Fruit fly (Drosophila melanogaster) whole organism, adult: ENCODE results near the gene Tm1.

Experiments
- CG11617 ChIP-seq: fragments of 200-800 bp; sonication (Bioruptor generic); optimal IDR thresholded peaks from 2 replicates; lab custom pipeline; 2017; ENCODE audit warnings: mild to moderate bottlenecking, missing biosample characterization, missing genetic modification reagents, missing genetic modification characterization
- CG12768 ChIP-seq: fragments of 200-800 bp; sonication (Bioruptor generic); optimal IDR thresholded peaks from 2 replicates; lab custom pipeline; 2017; ENCODE audit warnings: missing biosample characterization, missing genetic modification characterization, mild to moderate bottlenecking, moderate library complexity, missing genetic modification reagents
- CG14711 ChIP-seq: fragments of 200-800 bp; sonication (Bioruptor generic); optimal IDR thresholded peaks from 2 replicates; lab custom pipeline; 2018; ENCODE audit warnings: missing biosample characterization, mild to moderate bottlenecking, missing genetic modification characterization, moderate library complexity
- CG33017 ChIP-seq: fragments of 200-800 bp; sonication (Bioruptor generic); optimal IDR thresholded peaks from 2 replicates; lab custom pipeline; 2018; ENCODE audit warnings: missing biosample characterization, mild to moderate bottlenecking, missing genetic modification characterization, moderate library complexity
- CG5204 ChIP-seq: fragments of 200-800 bp; sonication (Bioruptor generic); optimal IDR thresholded peaks from 2 replicates; lab custom pipeline; 2016; ENCODE audit warnings: missing biosample characterization, missing genetic modification characterization
- CG7045 ChIP-seq: fragments of 200-800 bp; sonication (Bioruptor generic); optimal IDR thresholded peaks from 2 replicates; lab custom pipeline; 2017; ENCODE audit warnings: missing biosample characterization, mild to moderate bottlenecking, missing genetic modification characterization
- CG7101 ChIP-seq: fragments of 200-800 bp; sonication (Bioruptor generic); optimal IDR thresholded peaks from 2 replicates; lab custom pipeline; 2018; ENCODE audit warnings: missing biosample characterization, mild to moderate bottlenecking, missing genetic modification characterization, moderate library complexity
- Clk ChIP-seq: fragments of 200-800 bp; sonication (Bioruptor generic); optimal IDR thresholded peaks from 2 replicates; lab custom pipeline; 2017; ENCODE audit warnings: missing biosample characterization, missing genetic modification characterization
- Hr96 ChIP-seq: fragments of 200-800 bp; sonication (Bioruptor generic); optimal IDR thresholded peaks from 2 replicates; lab custom pipeline; 2016; ENCODE audit warnings: missing biosample characterization, missing genetic modification characterization
- bab1 ChIP-seq: fragments of 200-800 bp; sonication (Bioruptor generic); optimal IDR thresholded peaks from 3 replicates; lab custom pipeline; 2019; ENCODE audit warnings: missing biosample characterization, mild to moderate bottlenecking, missing genetic modification characterization, moderate library complexity
- kay ChIP-seq: fragments of 200-800 bp; sonication (Bioruptor generic); peaks from one replicate; lab custom pipeline; 2016; ENCODE audit warnings: missing biosample characterization, missing genetic modification characterization, borderline replicate concordance
- ovo ChIP-seq: fragments of 200-800 bp; sonication (Bioruptor generic); optimal IDR thresholded peaks from 2 replicates; lab custom pipeline; 2016; ENCODE audit warnings: missing biosample characterization, missing genetic modification characterization
- tj ChIP-seq: fragments of 200-800 bp; sonication (Bioruptor generic); optimal IDR thresholded peaks from 3 replicates; lab custom pipeline; 2017; ENCODE audit warnings: missing biosample characterization, mild to moderate bottlenecking, missing genetic modification characterization, moderate library complexity
- toe ChIP-seq: fragments of 200-800 bp; sonication (Bioruptor generic); optimal IDR thresholded peaks from 2 replicates; lab custom pipeline; 2016; ENCODE audit warnings: missing biosample characterization, missing genetic modification characterization

DNA sequence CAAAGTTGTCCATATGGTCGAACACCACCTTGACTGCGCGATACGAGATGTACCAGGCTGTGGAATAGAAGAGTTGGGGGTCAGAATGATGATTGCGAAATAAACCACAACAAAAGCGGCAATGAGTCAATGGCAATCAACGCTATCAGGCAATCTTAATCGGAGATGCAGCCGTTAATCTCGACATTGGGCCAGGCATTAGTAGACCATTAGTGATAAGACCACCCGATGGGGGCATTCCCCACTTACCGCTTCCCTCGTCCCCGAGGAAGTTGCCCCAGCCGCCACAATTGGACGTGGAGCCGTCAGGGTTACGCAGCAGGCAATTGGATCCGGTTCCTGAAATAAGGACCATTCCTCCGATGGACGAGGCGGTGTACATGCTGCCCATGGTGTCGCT is 61.1 kb downstream of the Tm1 start:
- TF ChIP-seq toe (GFP tag; lab: Kevin White, UChicago) (no peak), CG7101 (no peak), CG33017 (tag; lab: Kevin White, UChicago) (no peak), CG12768 (GFP tag; lab: Kevin White, UChicago) (no peak), CG14711 (tag; lab: Kevin White, UChicago) (no peak), CG11617 (no peak), bab1 (GFP tag; lab: Kevin White, UChicago) (no peak), Clk (GFP tag; lab: Kevin White, UChicago) (no peak), kay (GFP tag; lab: Kevin White, UChicago) (no peak), tj (no peak), Hr96 (GFP tag; lab: Kevin White, UChicago) (no peak), ovo (GFP tag; lab: Kevin White, UChicago) (no peak), CG7045 (GFP tag; lab: Kevin White, UChicago) (no peak), CG5204 (GFP tag; lab: Kevin White, UChicago) (no peak)
